Fruit fly (Drosophila melanogaster): ENCODE results near the gene CG1275.

CG1275 gene

DNA sequence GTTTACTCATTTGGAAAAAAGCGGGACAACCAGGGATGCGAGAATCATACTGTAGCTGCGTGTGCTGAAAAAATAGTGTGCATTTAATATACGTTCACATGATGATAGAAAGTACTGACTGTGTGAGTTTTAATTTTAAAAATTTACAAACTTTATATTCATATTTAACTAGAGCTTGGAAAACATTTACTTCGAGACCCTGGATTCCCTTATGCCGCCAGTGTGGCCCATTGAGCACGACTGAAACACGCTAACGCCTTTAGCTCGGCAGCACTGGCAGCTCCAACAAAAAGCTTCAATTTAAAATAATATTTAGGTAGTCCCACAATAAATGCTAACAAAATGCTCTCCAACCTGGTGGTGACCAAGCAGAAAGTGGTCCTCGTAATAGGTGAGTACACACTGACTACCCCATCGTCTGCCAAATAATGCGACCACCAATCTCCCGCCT, at the start of gene CG1275, which contains the start of gene Elp5 (continued):
- TF ChIP-seq ATbp (GFP tag; optimal IDR thresholded peaks at IDR 0.05) (peak; percentile 97), CG10274 (GFP tag; optimal IDR thresholded peaks at IDR 0.05) (peak; percentile 79), Stat92E (GFP tag; optimal IDR thresholded peaks at IDR 0.05) (peak in 1 of 3 experiments; percentile 81), CG17186 (GFP tag; optimal IDR thresholded peaks at IDR 0.05) (peak; percentile 82), CG1529 (GFP tag; optimal IDR thresholded peaks at IDR 0.05) (peak; percentile 97), sima (GFP tag; optimal IDR thresholded peaks at IDR 0.05) (peak; percentile 96), pros (GFP tag; optimal IDR thresholded peaks at IDR 0.05) (peak; percentile 40), CG9932 (GFP tag; IDR thresholded peaks at IDR 0.05) (peak; percentile 99), nau (GFP tag; optimal IDR thresholded peaks at IDR 0.05) (no peak), CG9817 (tag; optimal IDR thresholded peaks at IDR 0.05) (peak; percentile 99), ind (GFP tag; optimal IDR thresholded peaks at IDR 0.05) (peak; percentile 95), pzg (GFP tag; optimal IDR thresholded peaks at IDR 0.05) (peak; percentile 64), abd-A (tag; optimal IDR thresholded peaks at IDR 0.05) (no peak), fru (optimal IDR thresholded peaks at IDR 0.05) (no peak), Gsc (GFP tag; IDR thresholded peaks at IDR 0.05) (peak; percentile 97), zen2 (GFP tag; IDR thresholded peaks at IDR 0.05; ENCODE audit: partially characterized antibody) (no peak), shn (GFP tag; optimal IDR thresholded peaks at IDR 0.05) (peak; percentile 91), Ets97D (GFP tag; optimal IDR thresholded peaks at IDR 0.05) (peak; percentile 95), YL-1 (GFP tag; optimal IDR thresholded peaks at IDR 0.05) (peak; percentile 95), CG16813 (GFP tag; IDR thresholded peaks at IDR 0.05; ENCODE audit: partially characterized antibody) (no peak), nmo (GFP tag; optimal IDR thresholded peaks at IDR 0.05) (peak; percentile 98), MTF-1 (GFP tag; optimal IDR thresholded peaks at IDR 0.05; ENCODE audit: borderline replicate concordance) (peak; percentile 89), pnt (GFP tag; optimal IDR thresholded peaks at IDR 0.05) (peak; percentile 97), Mrtf (GFP tag; IDR thresholded peaks at IDR 0.05) (peak; percentile 100), CG34422 (GFP tag; IDR thresholded peaks at IDR 0.05) (peak; percentile 100), Opbp (GFP tag; IDR thresholded peaks at IDR 0.05; ENCODE audit: partially characterized antibody) (no peak), HHEX (GFP tag; optimal IDR thresholded peaks at IDR 0.05) (peak; percentile 98), CkIIα-i1 (GFP tag; IDR thresholded peaks at IDR 0.05) (peak; percentile 97), hbn (GFP tag; IDR thresholded peaks at IDR 0.05; ENCODE audit: partially characterized antibody) (0 out of 2 replicates have a peak, but pooled peaks have one; percentile 18), az2 (GFP tag; optimal IDR thresholded peaks at IDR 0.05) (peak; percentile 98), lola (GFP tag; optimal IDR thresholded peaks at IDR 0.05) (peak in 1 of 3 experiments; percentile 96), tin (GFP tag; optimal IDR thresholded peaks at IDR 0.05) (peak; percentile 97), zfh1 (GFP tag; IDR thresholded peaks at IDR 0.05) (peak; percentile 100), grn (GFP tag; optimal IDR thresholded peaks at IDR 0.05) (peak; percentile 77), CG10431 (GFP tag; optimal IDR thresholded peaks at IDR 0.05) (peak; percentile 95), CG1647 (GFP tag; optimal IDR thresholded peaks at IDR 0.05) (peak; percentile 97), slp2 (GFP tag; optimal IDR thresholded peaks at IDR 0.05) (peak; percentile 96), CG2199 (GFP tag; IDR thresholded peaks at IDR 0.05) (peak; percentile 100), D19B (GFP tag; optimal IDR thresholded peaks at IDR 0.05) (peak; percentile 95), Hmr (GFP tag; optimal IDR thresholded peaks at IDR 0.05) (peak; percentile 98), eyg (GFP tag; optimal IDR thresholded peaks at IDR 0.05) (peak; percentile 94), CG7372 (GFP tag; IDR thresholded peaks at IDR 0.05) (peak; percentile 100), stwl (tag; optimal IDR thresholded peaks at IDR 0.05) (peak; percentile 75), CG17568 (GFP tag; optimal IDR thresholded peaks at IDR 0.05) (no peak), onecut (GFP tag; IDR thresholded peaks at IDR 0.05) (peak; percentile 98), gcm2 (GFP tag; optimal IDR thresholded peaks at IDR 0.05) (peak; percentile 94), hb (GFP tag; IDR thresholded peaks at IDR 0.05; ENCODE audit: partially characterized antibody) (no peak), CG12299 (tag; optimal IDR thresholded peaks at IDR 0.05) (peak; percentile 97), gfzf (GFP tag; optimal IDR thresholded peaks at IDR 0.05) (peak; percentile 74), CG11093 (GFP tag; IDR thresholded peaks at IDR 0.05) (peak; percentile 99)
